Worm (Caenorhabditis elegans) whole organism, mixed stage, embryonic: ENCODE measurements around the gene swt-6.

Source experiments
- ces-1 ChIP-seq: fragments of 150-350 bp; optimal IDR thresholded peaks from 2 replicates; lab custom pipeline; 2014; ENCODE audit warnings: missing biosample characterization, missing genetic modification reagents, missing genetic modification characterization
- mep-1 ChIP-seq: fragments of 150-350 bp; optimal IDR thresholded peaks from 2 replicates; lab custom pipeline; 2017; ENCODE audit warnings: missing biosample characterization, missing genetic modification reagents, missing genetic modification characterization, inconsistent platforms
- nhr-12 ChIP-seq: fragments of 150-350 bp; optimal IDR thresholded peaks from 2 replicates; lab custom pipeline; 2014; ENCODE audit warnings: missing biosample characterization, missing genetic modification characterization
- nhr-237 ChIP-seq: fragments of 150-350 bp; optimal IDR thresholded peaks from 2 replicates; lab custom pipeline; 2014; ENCODE audit warnings: missing biosample characterization, missing genetic modification characterization
- pha-4 ChIP-seq: fragments of 150-350 bp; optimal IDR thresholded peaks from 2 replicates; lab custom pipeline; 2018; ENCODE audit warnings: missing biosample characterization, missing genetic modification reagents, missing genetic modification characterization
- snpc-4 ChIP-seq: fragments of 150-350 bp; optimal IDR thresholded peaks from 2 replicates; lab custom pipeline; 2014; ENCODE audit warnings: missing biosample characterization, missing genetic modification characterization
- unc-120 ChIP-seq: sonication (generic microtip); optimal IDR thresholded peaks from 2 replicates; lab custom pipeline; 2017; ENCODE audit warnings: missing genetic modification characterization, missing compliant biosample characterization; ENCODE audit not compliant: poor library complexity, severe bottlenecking
- unc-39 ChIP-seq: fragments of 150-350 bp; optimal IDR thresholded peaks from 2 replicates; lab custom pipeline; 2014; ENCODE audit warnings: missing biosample characterization, missing genetic modification characterization
- unc-62 ChIP-seq: fragments of 150-350 bp; optimal IDR thresholded peaks from 2 replicates; lab custom pipeline; 2014; ENCODE audit warnings: missing biosample characterization, missing genetic modification reagents, missing genetic modification characterization
- ztf-11 ChIP-seq: fragments of 150-350 bp; optimal IDR thresholded peaks from 2 replicates; lab custom pipeline; 2014; ENCODE audit warnings: missing biosample characterization, missing genetic modification characterization

ce11 chrV:13936850-13937249 is 17.3 kb upstream of the swt-6 start, which contains the start of gene srw-145:
- TF ChIP-seq pha-4 (tag; lab: Kevin White, UChicago), result no peak
- TF ChIP-seq unc-39 (tag; lab: Kevin White, UChicago), result no peak
- no peak for TF ChIP-seq unc-120 (tag; lab: Kevin White, UChicago)
- no peak for TF ChIP-seq snpc-4
- no peak for TF ChIP-seq ztf-11 (tag; lab: Kevin White, UChicago)
- no peak for TF ChIP-seq ces-1 (GFP tag; lab: Kevin White, UChicago)
- TF ChIP-seq nhr-237 (tag; lab: Kevin White, UChicago), result no peak
- TF ChIP-seq nhr-12, result no peak
- TF ChIP-seq mep-1 (tag; lab: Kevin White, UChicago), result no peak
- no peak for TF ChIP-seq unc-62 (GFP tag; lab: Kevin White, UChicago)
